Worm (Caenorhabditis elegans): Measurements from ENCODE around the gene R11G11.16.

The R11G11.16 gene

DNA sequence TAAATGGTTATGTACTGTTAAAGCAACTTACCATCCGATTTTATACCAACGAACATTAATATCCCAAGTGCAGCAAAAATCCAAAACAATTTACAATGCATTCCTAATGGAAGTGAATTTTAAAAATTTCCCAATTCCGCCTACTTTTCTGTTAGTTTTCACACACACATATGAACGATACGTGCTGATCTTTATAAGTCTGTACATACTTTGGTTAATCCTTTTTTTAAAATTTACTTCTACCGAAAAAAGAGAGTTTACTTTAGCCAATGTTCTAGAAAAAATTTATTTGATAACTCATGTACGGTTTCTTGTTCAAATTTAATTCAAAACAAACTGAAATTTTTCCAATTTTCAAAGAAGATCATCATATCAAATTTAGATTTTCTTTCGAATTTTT, at the start of gene R11G11.16:
Gene R11G11.16 (minus strand): TSS at position 101 of the 400 bp plus-strand sequence.
- no peak for TF ChIP-seq flt-1 (GFP tag; IDR thresholded peaks at IDR 0.05)
- no peak for TF ChIP-seq ztf-23 (GFP tag; IDR thresholded peaks at IDR 0.05)
- TF ChIP-seq tab-1 (GFP tag; IDR thresholded peaks at IDR 0.05), result no peak
- TF ChIP-seq ztf-29 (GFP tag; IDR thresholded peaks at IDR 0.05), result no peak
- no peak for TF ChIP-seq klf-2 (GFP tag; conservative IDR thresholded peaks at IDR 0.05)
- TF ChIP-seq ref-1 (GFP tag; conservative IDR thresholded peaks at IDR 0.05), result no peak
- TF ChIP-seq T22C8.4 (GFP tag; IDR thresholded peaks at IDR 0.05), result no peak
- no peak for TF ChIP-seq med-1 (GFP tag; optimal IDR thresholded peaks at IDR 0.05; ENCODE audit: insufficient read depth)
- no peak for TF ChIP-seq cog-1 (tag; optimal IDR thresholded peaks at IDR 0.05)

DNA sequence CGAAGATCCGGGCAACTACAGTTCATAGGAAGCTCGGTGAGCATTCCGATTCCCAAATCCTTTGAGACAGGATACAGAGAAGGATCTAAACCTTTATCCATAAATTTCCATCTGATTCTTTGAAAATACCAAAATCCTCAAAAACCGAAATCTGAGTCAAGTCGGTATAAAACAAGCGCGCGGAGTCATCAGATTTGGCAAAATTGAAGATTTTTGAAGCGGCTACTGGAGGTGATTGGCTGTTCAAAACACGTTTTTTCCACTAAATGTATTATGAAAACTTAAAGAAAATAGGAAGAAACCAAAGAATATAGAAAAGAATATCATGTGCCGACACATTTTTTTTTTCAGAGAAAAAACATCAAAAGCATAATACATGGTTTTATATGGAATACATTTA, 49.7 kb upstream of the R11G11.16 start, which contains the start of gene C14C6.13:
Gene C14C6.13 (minus strand): TSS at position 101 of the 400 bp plus-strand sequence.
- TF ChIP-seq ztf-23 (GFP tag; IDR thresholded peaks at IDR 0.05), result no peak

DNA sequence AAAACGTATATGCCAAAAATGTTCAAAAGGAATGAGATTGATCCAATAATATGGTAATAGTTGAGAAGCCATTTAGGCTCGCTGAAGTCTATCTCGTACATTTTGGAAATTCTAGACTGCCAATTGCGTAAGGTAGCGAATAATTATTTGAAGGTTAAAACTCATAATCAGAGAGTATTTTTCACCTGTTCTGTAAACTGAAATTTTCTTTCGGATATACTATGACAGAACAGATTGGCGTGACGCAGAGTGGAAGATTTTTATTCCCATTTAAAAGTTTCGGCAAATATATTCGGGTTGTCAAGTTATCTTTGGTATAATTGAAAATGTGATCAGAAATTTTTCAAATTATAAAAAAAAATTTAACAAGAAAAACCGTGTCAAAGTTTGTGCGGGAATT, 43.2 kb upstream of the R11G11.16 start, which contains the start of gene sri-72:
Gene sri-72 (minus strand): TSS at position 101 of the 400 bp plus-strand sequence.
- TF ChIP-seq tab-1 (GFP tag; IDR thresholded peaks at IDR 0.05) (no peak), T22C8.4 (GFP tag; IDR thresholded peaks at IDR 0.05) (no peak), ztf-29 (GFP tag; IDR thresholded peaks at IDR 0.05) (no peak), klf-2 (GFP tag; conservative IDR thresholded peaks at IDR 0.05) (no peak), ref-1 (GFP tag; conservative IDR thresholded peaks at IDR 0.05) (no peak), cog-1 (tag; optimal IDR thresholded peaks at IDR 0.05) (no peak), flt-1 (GFP tag; IDR thresholded peaks at IDR 0.05) (no peak), ztf-23 (GFP tag; IDR thresholded peaks at IDR 0.05) (no peak), med-1 (GFP tag; optimal IDR thresholded peaks at IDR 0.05; ENCODE audit: insufficient read depth) (no peak)

DNA sequence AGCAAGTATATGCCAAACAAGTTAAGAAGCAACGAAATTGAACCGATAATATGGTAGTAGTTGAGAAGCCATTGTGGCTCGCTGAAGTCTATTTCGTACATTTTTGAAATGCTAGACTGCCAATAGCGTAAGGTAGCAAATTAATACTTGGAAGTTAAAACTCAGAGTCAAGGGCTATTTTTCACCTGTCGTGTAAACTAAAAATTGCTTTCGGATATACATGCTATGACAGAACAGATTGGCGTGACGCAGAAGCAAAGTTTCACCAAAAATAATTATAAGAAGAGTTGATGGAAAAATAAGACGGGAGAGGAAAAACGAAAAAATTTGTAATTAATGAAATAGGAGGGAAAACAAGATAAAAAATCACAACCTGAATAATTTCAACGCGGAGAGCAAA, 41.0 kb upstream of the R11G11.16 start, which contains the start of gene sri-73:
Gene sri-73 (minus strand): TSS at position 101 of the 400 bp plus-strand sequence.
- TF ChIP-seq flt-1 (GFP tag; IDR thresholded peaks at IDR 0.05) (no peak), cog-1 (tag; optimal IDR thresholded peaks at IDR 0.05) (no peak), ztf-29 (GFP tag; IDR thresholded peaks at IDR 0.05) (no peak), med-1 (GFP tag; optimal IDR thresholded peaks at IDR 0.05; ENCODE audit: insufficient read depth) (no peak), klf-2 (GFP tag; conservative IDR thresholded peaks at IDR 0.05) (no peak), tab-1 (GFP tag; IDR thresholded peaks at IDR 0.05) (no peak), ztf-23 (GFP tag; IDR thresholded peaks at IDR 0.05) (no peak), T22C8.4 (GFP tag; IDR thresholded peaks at IDR 0.05) (no peak), ref-1 (GFP tag; conservative IDR thresholded peaks at IDR 0.05) (no peak)

DNA sequence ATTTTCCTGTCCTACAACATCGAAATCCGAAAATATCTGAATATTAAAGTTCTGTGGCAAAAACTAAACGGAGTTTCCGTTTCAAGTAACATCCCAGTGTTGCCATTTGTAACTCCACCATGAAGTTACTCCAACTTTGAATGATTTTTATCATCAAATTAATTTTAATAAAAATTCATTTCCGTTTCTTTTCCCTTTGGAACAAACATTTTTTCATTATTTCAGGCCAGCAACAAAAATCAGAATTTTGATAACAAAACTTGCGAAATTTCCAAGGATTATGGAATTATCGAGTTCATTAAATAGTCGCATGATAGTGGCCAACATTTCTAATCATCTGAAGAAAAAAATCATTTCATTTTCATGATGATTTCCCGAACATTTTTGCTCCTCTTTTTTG, 37.9 kb upstream of the R11G11.16 start, which contains the start of gene C14C6.2:
Gene C14C6.2 (plus strand): TSS at position 301 of the 400 bp plus-strand sequence.
- no peak for TF ChIP-seq T22C8.4 (GFP tag; IDR thresholded peaks at IDR 0.05)
- TF ChIP-seq med-1 (GFP tag; optimal IDR thresholded peaks at IDR 0.05; ENCODE audit: insufficient read depth), result no peak
- no peak for TF ChIP-seq ztf-29 (GFP tag; IDR thresholded peaks at IDR 0.05)
- no peak for TF ChIP-seq cog-1 (tag; optimal IDR thresholded peaks at IDR 0.05)
- TF ChIP-seq klf-2 (GFP tag; conservative IDR thresholded peaks at IDR 0.05), result no peak
- no peak for TF ChIP-seq flt-1 (GFP tag; IDR thresholded peaks at IDR 0.05)
- TF ChIP-seq ref-1 (GFP tag; conservative IDR thresholded peaks at IDR 0.05), result no peak
- no peak for TF ChIP-seq ztf-23 (GFP tag; IDR thresholded peaks at IDR 0.05)
- TF ChIP-seq tab-1 (GFP tag; IDR thresholded peaks at IDR 0.05), result no peak

DNA sequence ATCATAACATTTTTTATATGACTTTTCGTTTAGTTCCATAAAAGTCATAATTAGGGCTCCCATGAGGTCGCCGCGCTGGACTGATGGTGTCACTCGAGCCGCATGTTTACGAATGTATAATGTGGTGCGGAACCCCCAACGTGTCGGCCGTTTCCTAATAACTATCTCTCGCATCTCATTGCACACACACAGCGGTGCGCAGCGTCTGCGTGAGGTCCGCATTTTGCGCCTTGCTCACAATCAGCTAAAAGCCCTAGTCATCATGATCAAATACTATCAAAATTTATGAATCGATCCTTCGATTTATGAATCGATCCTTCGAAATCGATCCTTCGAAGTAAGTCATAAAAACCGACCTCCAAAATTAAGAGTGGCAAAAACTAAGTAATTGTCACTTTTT, 35.0 kb upstream of the R11G11.16 start, which contains the start of gene srx-7:
Gene srx-7 (plus strand): TSS at position 256 of the 400 bp plus-strand sequence.
- TF ChIP-seq tab-1 (GFP tag; IDR thresholded peaks at IDR 0.05), result no peak

DNA sequence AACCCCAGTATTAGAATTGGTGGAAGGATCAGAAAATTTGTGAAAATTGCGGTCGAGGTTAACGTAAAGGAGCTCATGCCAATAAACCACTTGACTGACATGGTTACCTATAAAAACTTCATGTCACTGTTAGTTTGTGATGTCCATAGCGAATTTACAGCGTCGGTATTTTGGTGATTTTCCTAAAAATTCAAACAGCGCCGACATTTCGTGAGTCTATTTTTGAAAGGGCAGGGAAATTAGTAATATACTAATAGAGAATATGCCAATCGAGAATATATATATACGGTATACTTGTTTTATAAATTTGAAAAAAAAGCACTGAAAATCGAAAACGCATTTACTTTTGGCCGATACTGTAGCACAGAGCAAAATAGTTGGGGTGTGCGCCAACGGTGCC, 31.1 kb upstream of the R11G11.16 start, which contains the start of gene srx-8:
Gene srx-8 (minus strand): TSS at position 101 of the 400 bp plus-strand sequence.
- TF ChIP-seq med-1 (GFP tag; optimal IDR thresholded peaks at IDR 0.05; ENCODE audit: insufficient read depth) (no peak), klf-2 (GFP tag; conservative IDR thresholded peaks at IDR 0.05) (no peak), ztf-23 (GFP tag; IDR thresholded peaks at IDR 0.05) (no peak), tab-1 (GFP tag; IDR thresholded peaks at IDR 0.05) (no peak), ztf-29 (GFP tag; IDR thresholded peaks at IDR 0.05) (no peak), cog-1 (tag; optimal IDR thresholded peaks at IDR 0.05) (no peak), flt-1 (GFP tag; IDR thresholded peaks at IDR 0.05) (no peak), ref-1 (GFP tag; conservative IDR thresholded peaks at IDR 0.05) (no peak), T22C8.4 (GFP tag; IDR thresholded peaks at IDR 0.05) (no peak)

DNA sequence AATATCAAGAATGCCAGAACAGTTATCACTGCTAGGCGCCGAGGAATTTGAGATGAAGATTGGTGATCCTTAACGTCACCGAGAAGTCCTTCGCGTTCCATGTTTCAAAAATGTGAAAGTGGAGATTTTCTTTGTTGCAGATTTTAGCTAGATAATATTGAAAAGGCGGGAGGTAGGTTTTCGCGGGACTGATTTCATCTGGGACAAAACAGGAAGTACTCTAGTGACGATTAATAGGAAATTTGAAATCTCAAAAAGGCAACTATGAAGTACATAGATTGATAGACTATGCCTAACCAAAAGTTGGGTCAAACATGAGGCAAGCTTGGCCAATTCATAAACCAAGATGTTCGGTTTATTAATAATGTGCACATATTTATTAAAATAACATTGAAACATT, 28.1 kb upstream of the R11G11.16 start, which contains the start of gene C14C6.8:
Gene C14C6.8 (minus strand): TSS at position 101 of the 400 bp plus-strand sequence.
- no peak for TF ChIP-seq med-1 (GFP tag; optimal IDR thresholded peaks at IDR 0.05; ENCODE audit: insufficient read depth)
- TF ChIP-seq flt-1 (GFP tag; IDR thresholded peaks at IDR 0.05), result no peak
- TF ChIP-seq klf-2 (GFP tag; conservative IDR thresholded peaks at IDR 0.05), result no peak
- no peak for TF ChIP-seq tab-1 (GFP tag; IDR thresholded peaks at IDR 0.05)
- TF ChIP-seq cog-1 (tag; optimal IDR thresholded peaks at IDR 0.05), result no peak
- no peak for TF ChIP-seq ztf-23 (GFP tag; IDR thresholded peaks at IDR 0.05)
- TF ChIP-seq ref-1 (GFP tag; conservative IDR thresholded peaks at IDR 0.05), result no peak

DNA sequence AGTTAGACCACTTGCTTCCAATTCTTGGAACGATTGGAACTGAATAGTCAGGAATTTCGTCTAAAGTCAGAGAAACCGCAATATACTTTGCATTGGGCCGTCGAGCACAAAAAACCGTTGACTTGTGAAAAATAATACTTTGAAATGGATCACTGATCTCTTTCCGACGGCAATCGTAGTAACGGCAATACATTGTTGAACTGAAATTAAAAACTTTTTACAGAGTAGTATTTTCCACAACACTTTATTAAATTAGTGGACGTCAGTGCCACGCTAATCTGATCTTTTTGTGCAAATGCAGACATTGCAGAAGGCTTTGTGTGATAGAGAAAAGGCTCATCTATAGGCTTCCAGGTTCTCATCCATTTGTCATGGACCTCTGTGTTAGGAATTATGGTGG, 27.5 kb upstream of the R11G11.16 start:
- TF ChIP-seq flt-1 (GFP tag; IDR thresholded peaks at IDR 0.05) (no peak), klf-2 (GFP tag; conservative IDR thresholded peaks at IDR 0.05) (no peak), T22C8.4 (GFP tag; IDR thresholded peaks at IDR 0.05) (no peak)

DNA sequence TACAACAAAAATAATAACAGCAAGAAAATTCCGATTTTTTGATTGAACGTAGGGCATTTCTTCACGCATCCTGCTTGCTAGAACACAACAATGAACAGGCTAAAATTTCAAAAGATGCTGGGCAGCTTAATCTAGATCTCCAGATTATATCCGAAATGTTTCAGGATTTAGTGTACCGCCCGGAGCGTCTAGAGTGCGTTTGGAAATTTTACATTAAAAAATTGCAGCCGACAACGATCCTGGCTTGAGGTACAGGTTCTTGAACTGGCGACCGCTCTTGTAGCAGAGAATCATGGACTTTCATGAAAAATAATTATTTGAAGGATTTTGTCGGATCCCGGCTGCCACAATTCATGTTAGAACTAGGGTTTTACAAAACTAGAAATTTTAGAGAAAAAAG, 23.0 kb upstream of the R11G11.16 start, which contains the start of gene C14C6.6:
Gene C14C6.6 (minus strand): TSS at position 101 of the 400 bp plus-strand sequence.
- TF ChIP-seq cog-1 (tag; optimal IDR thresholded peaks at IDR 0.05) (no peak), ref-1 (GFP tag; conservative IDR thresholded peaks at IDR 0.05) (no peak), tab-1 (GFP tag; IDR thresholded peaks at IDR 0.05) (no peak), klf-2 (GFP tag; conservative IDR thresholded peaks at IDR 0.05) (no peak), ztf-29 (GFP tag; IDR thresholded peaks at IDR 0.05) (no peak)

All from whole organism, midembryonic.